Fruit fly (Drosophila melanogaster) whole organism, adult: ENCODE results near the gene Or65b.

Source experiments
- cic ChIP-seq: fragments of 200-800 bp; sonication (Bioruptor generic); optimal IDR thresholded peaks from 2 replicates; lab custom pipeline; 2017; ENCODE audit warnings: missing biosample characterization, mild to moderate bottlenecking, missing genetic modification characterization, moderate library complexity
- ovo ChIP-seq: fragments of 200-800 bp; sonication (Bioruptor generic); optimal IDR thresholded peaks from 2 replicates; lab custom pipeline; 2016; ENCODE audit warnings: missing biosample characterization, missing genetic modification characterization

- TF ChIP-seq ovo (no peak), cic (GFP tag; lab: Kevin White, UChicago) (no peak)
These were observed 6.1 kb downstream of the Or65b start for dm6 chr3L:6331399-6332111.
